Fruit fly (Drosophila melanogaster) whole organism, embryonic: Measurements from ENCODE around the gene CG14034.

Experiments
- Ada2b ChIP-seq: fragments of 200-800 bp; sonication (Bioruptor generic); IDR thresholded peaks from 2 replicates; pipeline ENCODE4 v1.3.6; 2022; ENCODE audit warnings: missing biosample characterization, missing genetic modification characterization
- Atf-2 ChIP-seq: fragments of 200-800 bp; sonication (Bioruptor generic); optimal IDR thresholded peaks from 2 replicates; lab custom pipeline; 2016; ENCODE audit warnings: missing biosample characterization, missing genetic modification characterization
- CG10959 ChIP-seq: fragments of 200-800 bp; sonication (Bioruptor generic); IDR thresholded peaks from 2 replicates; pipeline ENCODE4 v1.3.6; 2022; ENCODE audit warnings: missing biosample characterization, missing genetic modification characterization
- CG12071 ChIP-seq: fragments of 200-800 bp; sonication (Bioruptor generic); optimal IDR thresholded peaks from 3 replicates; lab custom pipeline; 2018; ENCODE audit warnings: missing biosample characterization, mild to moderate bottlenecking, missing genetic modification characterization
- CG12236 ChIP-seq: fragments of 200-800 bp; sonication (Bioruptor generic); optimal IDR thresholded peaks from 2 replicates; lab custom pipeline; 2016; ENCODE audit warnings: missing biosample characterization, missing genetic modification characterization
- CG13624 ChIP-seq: fragments of 200-800 bp; sonication (Bioruptor generic); optimal IDR thresholded peaks from 2 replicates; lab custom pipeline; 2016; ENCODE audit warnings: missing biosample characterization, missing genetic modification characterization
- CG14710 ChIP-seq: fragments of 200-800 bp; sonication (Bioruptor generic); optimal IDR thresholded peaks from 3 replicates; lab custom pipeline; 2019; ENCODE audit warnings: missing biosample characterization, mild to moderate bottlenecking, missing genetic modification characterization, moderate library complexity
- CG15696 ChIP-seq: fragments of 200-800 bp; sonication (Bioruptor generic); optimal IDR thresholded peaks from 2 replicates; lab custom pipeline; 2019; ENCODE audit warnings: missing biosample characterization, mild to moderate bottlenecking, missing genetic modification characterization, moderate library complexity
- CG1602 ChIP-seq: fragments of 200-800 bp; sonication (Bioruptor generic); optimal IDR thresholded peaks from 3 replicates; lab custom pipeline; 2016; ENCODE audit warnings: missing biosample characterization, missing genetic modification characterization
- CG17186 ChIP-seq: fragments of 200-800 bp; sonication (Bioruptor generic); optimal IDR thresholded peaks from 3 replicates; lab custom pipeline; 2017; ENCODE audit warnings: missing biosample characterization, missing genetic modification reagents, missing genetic modification characterization
- CG17328 ChIP-seq: fragments of 200-800 bp; sonication (Bioruptor generic); IDR thresholded peaks from 2 replicates; pipeline ENCODE4 v1.3.6; 2022; ENCODE audit warnings: missing biosample characterization, missing genetic modification characterization
- CG18764 ChIP-seq: fragments of 200-800 bp; sonication (Bioruptor generic); optimal IDR thresholded peaks from 3 replicates; lab custom pipeline; 2016; ENCODE audit warnings: missing biosample characterization, missing genetic modification characterization
- CG2202 ChIP-seq: fragments of 200-800 bp; sonication (Bioruptor generic); optimal IDR thresholded peaks from 2 replicates; lab custom pipeline; 2018; ENCODE audit warnings: missing biosample characterization, mild to moderate bottlenecking, missing genetic modification characterization
- CG31441 ChIP-seq: fragments of 200-800 bp; sonication (Bioruptor generic); IDR thresholded peaks from 2 replicates; pipeline ENCODE4 v1.3.6; 2022; ENCODE audit warnings: missing biosample characterization, missing genetic modification characterization
- CG32772 ChIP-seq: fragments of 200-800 bp; sonication (Bioruptor generic); IDR thresholded peaks from 2 replicates; pipeline ENCODE4 v1.3.6; 2022; ENCODE audit warnings: missing biosample characterization, missing genetic modification characterization
- CG3847 ChIP-seq: fragments of 200-800 bp; sonication (Bioruptor generic); IDR thresholded peaks from 2 replicates; pipeline ENCODE4 v1.3.6; 2022; ENCODE audit warnings: missing biosample characterization, missing genetic modification characterization
- CG42726 ChIP-seq: fragments of 200-800 bp; sonication (Bioruptor generic); IDR thresholded peaks from 2 replicates; pipeline ENCODE4 v1.3.6; 2022; ENCODE audit warnings: missing biosample characterization, missing genetic modification characterization; ENCODE audit not compliant: partially characterized antibody
- CG4424 ChIP-seq: fragments of 200-800 bp; sonication (Bioruptor generic); optimal IDR thresholded peaks from 3 replicates; lab custom pipeline; 2016; ENCODE audit warnings: missing biosample characterization, missing genetic modification characterization
- CG7271 ChIP-seq: fragments of 200-800 bp; sonication (Bioruptor generic); optimal IDR thresholded peaks from 2 replicates; lab custom pipeline; 2018; ENCODE audit warnings: missing biosample characterization, mild to moderate bottlenecking, missing genetic modification characterization, moderate library complexity
- CG7839 ChIP-seq: fragments of 200-800 bp; sonication (Bioruptor generic); optimal IDR thresholded peaks from 3 replicates; lab custom pipeline; 2018; ENCODE audit warnings: missing biosample characterization, mild to moderate bottlenecking, missing genetic modification characterization, moderate library complexity
- CG8388 ChIP-seq: fragments of 200-800 bp; sonication (Bioruptor generic); optimal IDR thresholded peaks from 2 replicates; lab custom pipeline; 2019; ENCODE audit warnings: missing biosample characterization, mild to moderate bottlenecking, missing genetic modification characterization, moderate library complexity
- CG8924 ChIP-seq: fragments of 200-800 bp; optimal IDR thresholded peaks from 3 replicates; lab custom pipeline; 2019; ENCODE audit warnings: missing biosample characterization, mild to moderate bottlenecking, missing genetic modification characterization, moderate library complexity
- Dbx ChIP-seq: fragments of 200-800 bp; sonication (Bioruptor generic); IDR thresholded peaks from 3 replicates; pipeline ENCODE4 v1.3.6; 2022; ENCODE audit warnings: missing biosample characterization, missing genetic modification characterization
- H2.0 ChIP-seq: fragments of 200-800 bp; sonication (Bioruptor generic); IDR thresholded peaks from 2 replicates; pipeline ENCODE4 v1.3.6; 2022; ENCODE audit warnings: missing biosample characterization, missing genetic modification characterization
- HHEX ChIP-seq: fragments of 200-800 bp; sonication (Bioruptor generic); optimal IDR thresholded peaks from 3 replicates; lab custom pipeline; 2017; ENCODE audit warnings: missing biosample characterization, mild to moderate bottlenecking, missing genetic modification characterization, missing genetic modification reagents
- HmgZ ChIP-seq: fragments of 200-800 bp; sonication (Bioruptor generic); optimal IDR thresholded peaks from 2 replicates; lab custom pipeline; 2018; ENCODE audit warnings: missing biosample characterization, mild to moderate bottlenecking, missing genetic modification characterization
- Mad ChIP-seq: fragments of 200-800 bp; sonication (Bioruptor generic); optimal IDR thresholded peaks from 2 replicates; lab custom pipeline; 2016; ENCODE audit warnings: missing biosample characterization, missing genetic modification characterization
- NFAT ChIP-seq: fragments of 200-800 bp; sonication (Bioruptor generic); IDR thresholded peaks from 2 replicates; pipeline ENCODE4 v1.3.6; 2022; ENCODE audit warnings: missing biosample characterization, missing genetic modification characterization
- Ssrp ChIP-seq: fragments of 200-800 bp; sonication (Bioruptor generic); optimal IDR thresholded peaks from 2 replicates; lab custom pipeline; 2018; ENCODE audit warnings: missing biosample characterization, mild to moderate bottlenecking, missing genetic modification characterization, moderate library complexity
- Xbp1 ChIP-seq: fragments of 200-800 bp; sonication (Bioruptor generic); optimal IDR thresholded peaks from 3 replicates; lab custom pipeline; 2016; ENCODE audit warnings: missing biosample characterization, mild to moderate bottlenecking, missing genetic modification characterization
- al ChIP-seq: fragments of 200-800 bp; sonication (Bioruptor generic); IDR thresholded peaks from 2 replicates; pipeline ENCODE4 v1.3.6; 2022; ENCODE audit warnings: missing biosample characterization, missing genetic modification characterization
- ap ChIP-seq: fragments of 200-800 bp; sonication (Bioruptor generic); IDR thresholded peaks from 2 replicates; pipeline ENCODE4 v1.3.6; 2022; ENCODE audit warnings: missing biosample characterization, missing genetic modification characterization
- bab2 ChIP-seq: fragments of 200-800 bp; sonication (Bioruptor generic); optimal IDR thresholded peaks from 2 replicates; lab custom pipeline; 2016; ENCODE audit warnings: missing biosample characterization, missing genetic modification characterization
- chif ChIP-seq, 2 experiments: fragments of 200-800 bp; sonication (Bioruptor generic); optimal IDR thresholded peaks; 3 replicates each; lab custom pipeline; 2016; ENCODE audit warnings: missing biosample characterization in 2 of 2, missing genetic modification characterization in 2 of 2
- chn ChIP-seq: fragments of 200-800 bp; sonication (Bioruptor generic); optimal IDR thresholded peaks from 2 replicates; lab custom pipeline; 2016; ENCODE audit warnings: missing biosample characterization, missing genetic modification characterization
- corto ChIP-seq: fragments of 200-800 bp; sonication (Bioruptor generic); optimal IDR thresholded peaks from 2 replicates; lab custom pipeline; 2016; ENCODE audit warnings: missing biosample characterization, mild to moderate bottlenecking, missing genetic modification characterization, moderate library complexity
- gem ChIP-seq: fragments of 200-800 bp; sonication (Bioruptor generic); optimal IDR thresholded peaks from 2 replicates; lab custom pipeline; 2019; ENCODE audit warnings: missing biosample characterization, mild to moderate bottlenecking, missing genetic modification characterization, moderate library complexity
- ind ChIP-seq: fragments of 200-800 bp; sonication (Bioruptor generic); optimal IDR thresholded peaks from 3 replicates; lab custom pipeline; 2016; ENCODE audit warnings: missing biosample characterization, missing genetic modification characterization
- nom ChIP-seq: fragments of 200-800 bp; sonication (Bioruptor generic); optimal IDR thresholded peaks from 2 replicates; lab custom pipeline; 2017; ENCODE audit warnings: missing biosample characterization, missing genetic modification characterization, mild to moderate bottlenecking, moderate library complexity, missing genetic modification reagents
- pnt ChIP-seq: fragments of 200-800 bp; sonication (Bioruptor generic); optimal IDR thresholded peaks from 3 replicates; lab custom pipeline; 2016; ENCODE audit warnings: missing biosample characterization, missing genetic modification characterization
- row ChIP-seq: fragments of 200-800 bp; sonication (Bioruptor generic); IDR thresholded peaks from 3 replicates; pipeline ENCODE4 v1.3.6; 2022; ENCODE audit warnings: missing biosample characterization, missing genetic modification characterization
- run ChIP-seq: fragments of 200-800 bp; sonication (Bioruptor generic); optimal IDR thresholded peaks from 3 replicates; lab custom pipeline; 2018; ENCODE audit warnings: missing biosample characterization, mild to moderate bottlenecking, missing genetic modification characterization
- sens ChIP-seq: fragments of 200-800 bp; sonication (Bioruptor generic); peaks from one replicate; lab custom pipeline; 2016; ENCODE audit warnings: missing biosample characterization, missing genetic modification characterization
- sens-2 ChIP-seq: fragments of 200-800 bp; sonication (Bioruptor generic); IDR thresholded peaks from 2 replicates; pipeline ENCODE4 v1.3.6; 2022; ENCODE audit warnings: missing biosample characterization, missing genetic modification characterization
- stwl ChIP-seq: fragments of 200-800 bp; sonication (Bioruptor generic); optimal IDR thresholded peaks from 3 replicates; lab custom pipeline; 2018; ENCODE audit warnings: missing biosample characterization, mild to moderate bottlenecking, missing genetic modification characterization, moderate library complexity
- trh ChIP-seq: fragments of 200-800 bp; sonication (Bioruptor generic); optimal IDR thresholded peaks from 2 replicates; lab custom pipeline; 2016; ENCODE audit warnings: missing biosample characterization, missing genetic modification characterization
- twi ChIP-seq: fragments of 200-800 bp; optimal IDR thresholded peaks from 2 replicates; lab custom pipeline; 2019; ENCODE audit warnings: missing biosample characterization, mild to moderate bottlenecking, missing genetic modification characterization, moderate library complexity
- unpg ChIP-seq: fragments of 200-800 bp; sonication (Bioruptor generic); optimal IDR thresholded peaks from 3 replicates; lab custom pipeline; 2018; ENCODE audit warnings: missing biosample characterization, mild to moderate bottlenecking, missing genetic modification characterization, moderate library complexity
- z ChIP-seq: fragments of 200-800 bp; sonication (Bioruptor generic); IDR thresholded peaks from 3 replicates; pipeline ENCODE4 v1.3.6; 2022; ENCODE audit warnings: missing biosample characterization, missing genetic modification characterization

The CG14034 gene

DNA sequence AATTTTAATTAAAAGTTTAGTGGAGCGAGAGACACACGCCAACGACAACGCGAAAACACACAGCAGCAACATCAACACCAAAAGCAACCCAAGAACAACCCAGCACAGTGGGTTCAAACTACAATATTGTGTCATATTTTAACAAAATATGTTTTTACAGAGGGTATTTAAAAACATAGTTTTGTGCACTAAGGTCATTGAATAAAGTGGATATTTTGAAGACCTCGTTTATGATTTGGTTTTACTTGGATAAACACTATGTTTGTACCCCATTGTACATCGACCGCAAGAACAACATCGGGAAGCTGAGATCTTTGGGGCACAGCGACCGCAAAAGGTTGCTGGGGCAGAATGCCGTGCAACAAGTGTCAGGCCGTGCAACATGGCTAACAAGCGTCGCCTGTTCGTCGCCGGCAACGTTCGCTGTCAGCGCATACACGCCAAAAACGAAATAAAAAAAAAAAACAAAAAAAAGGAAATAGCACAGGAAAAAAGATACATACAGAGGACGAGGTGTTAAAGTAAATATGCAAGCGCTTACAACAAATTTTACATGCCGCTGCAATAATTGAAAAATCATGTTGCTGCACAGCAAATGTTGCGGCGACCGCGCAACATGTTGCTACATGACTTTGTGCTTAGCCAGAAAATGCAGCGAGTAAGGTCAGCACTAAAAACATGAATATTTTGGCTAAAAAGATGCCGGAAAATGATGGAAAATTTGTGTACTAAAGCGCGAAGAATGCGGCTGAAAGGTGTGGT lies 45.1 kb upstream of the CG14034 start (continued):
- peak; percentile 63 for TF ChIP-seq unpg
- no peak for TF ChIP-seq NFAT (GFP tag; lab: Robert Waterston, UW)
- TF ChIP-seq chif (GFP tag; optimal IDR thresholded peaks at IDR 0.05; lab: Kevin White, UChicago), result peak in 1 of 2 experiments; percentile 58
- peak; percentile 37; the same call in 2 of the 3 replicates for TF ChIP-seq row (GFP tag; lab: Robert Waterston, UW)
- TF ChIP-seq CG10959 (GFP tag; lab: Robert Waterston, UW), result peak; percentile 47; the same call in 1 of the 2 replicates
- peak; percentile 39; the same call in 1 of the 2 replicates for TF ChIP-seq CG32772 (GFP tag; lab: Robert Waterston, UW)
- no peak for TF ChIP-seq bab2
- TF ChIP-seq CG12071 (GFP tag; lab: Kevin White, UChicago), result no peak
- no peak for TF ChIP-seq Dbx (GFP tag; lab: Robert Waterston, UW)
- peak; percentile 49 for TF ChIP-seq H2.0 (GFP tag; lab: Robert Waterston, UW)
- peak; percentile 9 for TF ChIP-seq CG8388 (GFP tag; lab: Kevin White, UChicago)
- TF ChIP-seq CG17328 (GFP tag; lab: Robert Waterston, UW), result peak; percentile 62; the same call in 1 of the 2 replicates
- no peak for TF ChIP-seq sens-2 (GFP tag; lab: Robert Waterston, UW)
- TF ChIP-seq run (tag; lab: Kevin White, UChicago), result no peak
- peak; percentile 28 for TF ChIP-seq chn (GFP tag; lab: Kevin White, UChicago)
- TF ChIP-seq HmgZ (tag; lab: Kevin White, UChicago), result no peak
- TF ChIP-seq Atf-2 (GFP tag; lab: Kevin White, UChicago), result no peak
- TF ChIP-seq CG12236 (GFP tag; lab: Kevin White, UChicago), result no peak
- TF ChIP-seq Xbp1 (GFP tag; lab: Kevin White, UChicago), result peak; percentile 28
- peak; percentile 90 for TF ChIP-seq nom (GFP tag; lab: Kevin White, UChicago)
- TF ChIP-seq corto, result peak; percentile 74
- peak; percentile 11 for TF ChIP-seq Mad
- peak; percentile 19 for TF ChIP-seq stwl (tag; lab: Kevin White, UChicago)
- no peak for TF ChIP-seq CG17186
- TF ChIP-seq trh, result peak; percentile 8
- TF ChIP-seq z (GFP tag; lab: Robert Waterston, UW), result 0 out of 3 replicates have a peak, but pooled peaks have one; percentile 10
- no peak for TF ChIP-seq CG7271 (tag; lab: Kevin White, UChicago)
- TF ChIP-seq CG1602 (GFP tag; lab: Kevin White, UChicago), result no peak
- TF ChIP-seq CG2202, result no peak
- no peak for TF ChIP-seq al
- TF ChIP-seq CG7839 (tag; lab: Kevin White, UChicago), result peak; percentile 36
- peak; percentile 5 for TF ChIP-seq CG18764 (GFP tag; lab: Kevin White, UChicago)
- TF ChIP-seq pnt, result peak; percentile 13
- peak; percentile 12 for TF ChIP-seq ind (GFP tag; lab: Kevin White, UChicago)
- peak; percentile 54 for TF ChIP-seq CG4424 (GFP tag; lab: Kevin White, UChicago)
- TF ChIP-seq CG8924 (tag; lab: Kevin White, UChicago), result peak; percentile 19
- TF ChIP-seq Ssrp (tag; lab: Kevin White, UChicago), result peak; percentile 38
- TF ChIP-seq HHEX (GFP tag; lab: Kevin White, UChicago), result no peak
- peak; percentile 49 for TF ChIP-seq CG14710 (tag; lab: Kevin White, UChicago)
- TF ChIP-seq CG31441 (GFP tag; lab: Robert Waterston, UW), result peak; percentile 49; the same call in 1 of the 2 replicates
- 0 out of 2 replicates have a peak, but pooled peaks have one; percentile 11 for TF ChIP-seq Ada2b (GFP tag; lab: Robert Waterston, UW)
- 0 out of 2 replicates have a peak, but pooled peaks have one; percentile 17 for TF ChIP-seq ap (GFP tag; lab: Robert Waterston, UW)
- TF ChIP-seq CG13624 (GFP tag; lab: Kevin White, UChicago), result no peak
- peak; percentile 81 for TF ChIP-seq sens (GFP tag; lab: Kevin White, UChicago)
- TF ChIP-seq CG42726 (GFP tag; lab: Robert Waterston, UW), result no peak
- no peak for TF ChIP-seq twi (tag; lab: Kevin White, UChicago)
- peak; percentile 52 for TF ChIP-seq gem (tag; lab: Kevin White, UChicago)
- TF ChIP-seq CG3847, result no peak
- peak; percentile 11 for TF ChIP-seq CG15696 (tag; lab: Kevin White, UChicago)
